Worm (Caenorhabditis elegans): ENCODE measurements around the gene tps-1.

Gene tps-1

DNA sequence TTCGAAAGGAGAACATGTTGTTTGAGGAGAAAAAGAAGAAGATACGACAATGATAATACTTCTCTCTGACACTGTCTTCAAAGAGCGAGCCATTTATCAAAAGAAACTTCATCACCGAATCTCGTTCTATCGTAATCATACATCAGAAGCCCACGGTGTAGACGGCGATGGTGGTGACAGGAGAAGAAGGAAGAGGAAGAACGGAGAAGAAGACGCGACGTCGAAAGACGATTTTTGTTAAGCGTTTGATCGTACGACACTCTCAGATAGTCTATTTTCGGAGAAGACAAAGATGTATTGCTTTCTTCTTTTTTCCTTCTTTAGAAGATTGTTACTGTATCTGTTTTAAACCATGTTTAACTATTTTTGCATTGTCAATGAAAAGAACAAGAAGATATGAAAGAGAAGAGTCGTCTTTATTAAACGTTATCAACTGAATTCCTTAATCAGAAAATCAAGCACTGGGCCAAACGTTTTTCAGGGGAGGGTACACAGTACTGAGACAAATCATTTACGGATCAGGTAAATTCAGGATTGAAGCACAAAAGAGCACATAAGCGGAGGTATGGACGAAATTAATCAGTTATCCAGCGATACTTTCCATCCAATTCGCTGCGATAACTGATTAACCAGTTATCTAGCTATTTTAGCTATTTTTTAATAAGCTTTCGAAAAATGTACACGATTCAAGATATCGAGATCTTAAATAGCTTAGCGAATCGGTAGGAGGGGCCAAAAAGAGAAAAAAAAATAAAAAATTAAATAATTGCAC is 54.3 kb downstream of the tps-1 start (continued):
- TF ChIP-seq T20F7.1 (GFP tag; optimal IDR thresholded peaks at IDR 0.05) (peak; percentile 22), lim-7 (GFP tag; IDR thresholded peaks at IDR 0.05) (no peak; the same call in 1 of the 2 replicates), aha-1 (tag) (peak; percentile 100), lin-13 (GFP tag; optimal IDR thresholded peaks at IDR 0.05) (no peak), dve-1 (tag; optimal IDR thresholded peaks at IDR 0.05; ENCODE audit: insufficient read depth) (peak; percentile 52), lsy-2 (tag; optimal IDR thresholded peaks at IDR 0.05) (peak; percentile 21 to 74), lin-39 (tag; optimal IDR thresholded peaks at IDR 0.05) (no peak), skn-1 (tag; optimal IDR thresholded peaks at IDR 0.05) (no peak), pha-4 (GFP tag; IDR thresholded peaks at IDR 0.05) (no peak), pha-4 (tag; optimal IDR thresholded peaks at IDR 0.05) (no peak), F44E2.7 (GFP tag; IDR thresholded peaks at IDR 0.05) (no peak), egl-43 (GFP tag; IDR thresholded peaks at IDR 0.05) (no peak), madf-9 (GFP tag; conservative IDR thresholded peaks at IDR 0.05) (no peak; the same call in 1 of the 2 replicates), php-3 (GFP tag; IDR thresholded peaks at IDR 0.05) (no peak), nhr-41 (GFP tag; IDR thresholded peaks at IDR 0.05) (no peak), nhr-77 (tag; optimal IDR thresholded peaks at IDR 0.05) (peak; percentile 50), mes-2 (tag; optimal IDR thresholded peaks at IDR 0.05; ENCODE audit: poor library complexity, severe bottlenecking) (peak; percentile 39), ces-1 (GFP tag; optimal IDR thresholded peaks at IDR 0.05) (no peak), ZK546.5 (tag; optimal IDR thresholded peaks at IDR 0.05) (no peak), jun-1 (tag; optimal IDR thresholded peaks at IDR 0.05) (peak; percentile 39), ama-1 (optimal IDR thresholded peaks at IDR 0.05) (peak; percentile 61), egl-27 (tag; optimal IDR thresholded peaks at IDR 0.05) (no peak), nhr-28 (tag; optimal IDR thresholded peaks at IDR 0.05) (peak; percentile 46), Y48G9A.11 (GFP tag; IDR thresholded peaks at IDR 0.05) (no peak), nhr-76 (tag; optimal IDR thresholded peaks at IDR 0.05) (no peak), dmd-8 (GFP tag; IDR thresholded peaks at IDR 0.05) (no peak), lin-38 (GFP tag; IDR thresholded peaks at IDR 0.05) (peak; percentile 13; the same call in 1 of the 2 replicates), mdl-1 (tag; optimal IDR thresholded peaks at IDR 0.05) (peak in 1 of 2 experiments; percentile 59), tag-97 (GFP tag; IDR thresholded peaks at IDR 0.05) (no peak), snpc-4 (tag; optimal IDR thresholded peaks at IDR 0.05) (no peak), hlh-11 (tag; optimal IDR thresholded peaks at IDR 0.05) (peak; percentile 40), daf-16 (GFP tag; optimal IDR thresholded peaks at IDR 0.05) (no peak), daf-16 (tag; optimal IDR thresholded peaks at IDR 0.05) (no peak), tra-1 (GFP tag; IDR thresholded peaks at IDR 0.05) (no peak), mxl-3 (GFP tag; optimal IDR thresholded peaks at IDR 0.05) (peak; percentile 51)

- TF ChIP-seq hlh-30 (tag; optimal IDR thresholded peaks at IDR 0.05; ENCODE audit: insufficient read depth) (peak; percentile 16), aha-1 (tag) (peak; percentile 17), nhr-28 (tag; optimal IDR thresholded peaks at IDR 0.05) (peak; percentile 16), ceh-62 (tag; optimal IDR thresholded peaks at IDR 0.05) (no peak)
These were observed 56.8 kb downstream of the tps-1 start for ce11 chrX:17417505-17418004.

All from whole organism, L4 larva.